Worm (Caenorhabditis elegans): ENCODE measurements around the gene K08C7.1.

The K08C7.1 gene

ce11 chrIV:10617099-10617498 lies 39.5 kb upstream of the K08C7.1 start:
- no peak for TF ChIP-seq flh-1 (GFP tag; optimal IDR thresholded peaks at IDR 0.05)
- TF ChIP-seq mep-1 (tag; optimal IDR thresholded peaks at IDR 0.05) = no peak
- TF ChIP-seq sptf-1 (tag; optimal IDR thresholded peaks at IDR 0.05) = no peak
- no peak for TF ChIP-seq mls-2 (tag; optimal IDR thresholded peaks at IDR 0.05)
- no peak for TF ChIP-seq blmp-1 (tag; optimal IDR thresholded peaks at IDR 0.05)
- TF ChIP-seq ceh-43 (GFP tag; optimal IDR thresholded peaks at IDR 0.05) = no peak
- TF ChIP-seq ces-1 (GFP tag; optimal IDR thresholded peaks at IDR 0.05) = no peak
- no peak for TF ChIP-seq mab-5 (tag; optimal IDR thresholded peaks at IDR 0.05)
- no peak for TF ChIP-seq nhr-2 (tag; optimal IDR thresholded peaks at IDR 0.05)
- TF ChIP-seq cnd-1 (tag; optimal IDR thresholded peaks at IDR 0.05) = no peak
- no peak for TF ChIP-seq bed-3 (GFP tag; optimal IDR thresholded peaks at IDR 0.05)
- TF ChIP-seq ham-2 (GFP tag; optimal IDR thresholded peaks at IDR 0.05) = no peak
- no peak for TF ChIP-seq ceh-39 (tag; optimal IDR thresholded peaks at IDR 0.05)
- TF ChIP-seq snpc-4 (tag; optimal IDR thresholded peaks at IDR 0.05) = no peak
- no peak for TF ChIP-seq tbx-8 (GFP tag; optimal IDR thresholded peaks at IDR 0.05)

ce11 chrIV:10620811-10621210 lies 35.8 kb upstream of the K08C7.1 start, which contains the start of gene R09H10.7:
Gene R09H10.7 (plus strand): TSS chrIV:10621111.
- TF ChIP-seq ces-1 (GFP tag; optimal IDR thresholded peaks at IDR 0.05) = no peak

ce11 chrIV:10628724-10629123 lies 27.9 kb upstream of the K08C7.1 start, which contains the start of gene R09H10.5:
Gene R09H10.5 (minus strand): TSS chrIV:10628829.
- no peak for TF ChIP-seq mab-5 (tag; optimal IDR thresholded peaks at IDR 0.05)
- no peak for TF ChIP-seq unc-120 (tag; optimal IDR thresholded peaks at IDR 0.05; ENCODE audit: poor library complexity, severe bottlenecking)
- no peak for TF ChIP-seq ztf-11 (tag; optimal IDR thresholded peaks at IDR 0.05)
- TF ChIP-seq nhr-28 (tag; optimal IDR thresholded peaks at IDR 0.05) = no peak
- TF ChIP-seq M03D4.4 (tag; optimal IDR thresholded peaks at IDR 0.05) = no peak
- TF ChIP-seq nhr-2 (tag; optimal IDR thresholded peaks at IDR 0.05) = no peak
- TF ChIP-seq tbx-8 (GFP tag; optimal IDR thresholded peaks at IDR 0.05) = no peak
- TF ChIP-seq sem-2 (GFP tag; optimal IDR thresholded peaks at IDR 0.05) = no peak
- TF ChIP-seq ham-2 (GFP tag; optimal IDR thresholded peaks at IDR 0.05) = no peak
- no peak for TF ChIP-seq cnd-1 (tag; optimal IDR thresholded peaks at IDR 0.05)
- no peak for TF ChIP-seq drap-1 (GFP tag; optimal IDR thresholded peaks at IDR 0.05)

- TF ChIP-seq ceh-83 (GFP tag; optimal IDR thresholded peaks at IDR 0.05) = no peak
- TF ChIP-seq ztf-11 (tag; optimal IDR thresholded peaks at IDR 0.05) = no peak
- TF ChIP-seq zip-8 (tag; optimal IDR thresholded peaks at IDR 0.05) = no peak
- no peak for TF ChIP-seq ham-2 (GFP tag; optimal IDR thresholded peaks at IDR 0.05)
- no peak for TF ChIP-seq nhr-28 (tag; optimal IDR thresholded peaks at IDR 0.05)
- no peak for TF ChIP-seq lsy-2 (tag; optimal IDR thresholded peaks at IDR 0.05)
- no peak for TF ChIP-seq mep-1 (tag; optimal IDR thresholded peaks at IDR 0.05)
- no peak for TF ChIP-seq pha-4 (tag; optimal IDR thresholded peaks at IDR 0.05)
- TF ChIP-seq nhr-2 (tag; optimal IDR thresholded peaks at IDR 0.05) = no peak
- TF ChIP-seq sptf-1 (tag; optimal IDR thresholded peaks at IDR 0.05) = no peak
- TF ChIP-seq ces-1 (GFP tag; optimal IDR thresholded peaks at IDR 0.05) = no peak
- no peak for TF ChIP-seq blmp-1 (tag; optimal IDR thresholded peaks at IDR 0.05)
- no peak for TF ChIP-seq bed-3 (GFP tag; optimal IDR thresholded peaks at IDR 0.05)
- no peak for TF ChIP-seq unc-62 (GFP tag; optimal IDR thresholded peaks at IDR 0.05)
These were observed 25.6 kb upstream of the K08C7.1 start, which contains the start of gene F56C4.4 for ce11 chrIV:10630953-10631554. Gene F56C4.4 (minus strand): TSS chrIV:10631267.

- TF ChIP-seq unc-39 (tag; optimal IDR thresholded peaks at IDR 0.05) = no peak
- TF ChIP-seq blmp-1 (tag; optimal IDR thresholded peaks at IDR 0.05) = no peak
- TF ChIP-seq tbx-8 (GFP tag; optimal IDR thresholded peaks at IDR 0.05) = no peak
- no peak for TF ChIP-seq mls-2 (tag; optimal IDR thresholded peaks at IDR 0.05)
- TF ChIP-seq zip-8 (tag; optimal IDR thresholded peaks at IDR 0.05) = no peak
- no peak for TF ChIP-seq sptf-1 (tag; optimal IDR thresholded peaks at IDR 0.05)
- no peak for TF ChIP-seq unc-120 (tag; optimal IDR thresholded peaks at IDR 0.05; ENCODE audit: poor library complexity, severe bottlenecking)
- no peak for TF ChIP-seq bed-3 (GFP tag; optimal IDR thresholded peaks at IDR 0.05)
- no peak for TF ChIP-seq lin-32 (GFP tag; optimal IDR thresholded peaks at IDR 0.05)
- TF ChIP-seq nhr-28 (tag; optimal IDR thresholded peaks at IDR 0.05) = no peak
- no peak for TF ChIP-seq cnd-1 (tag; optimal IDR thresholded peaks at IDR 0.05)
- TF ChIP-seq flh-1 (GFP tag; optimal IDR thresholded peaks at IDR 0.05) = no peak
- no peak for TF ChIP-seq nhr-12 (tag; optimal IDR thresholded peaks at IDR 0.05)
- no peak for TF ChIP-seq mab-5 (tag; optimal IDR thresholded peaks at IDR 0.05)
- TF ChIP-seq sem-2 (GFP tag; optimal IDR thresholded peaks at IDR 0.05) = no peak
- no peak for TF ChIP-seq hlh-1 (tag; optimal IDR thresholded peaks at IDR 0.05)
- no peak for TF ChIP-seq drap-1 (GFP tag; optimal IDR thresholded peaks at IDR 0.05)
These were observed 20.0 kb upstream of the K08C7.1 start, which contains the start of gene F56C4.1 for ce11 chrIV:10636649-10637048. Gene F56C4.1 (plus strand): TSS chrIV:10636949.

Data from whole organism, mixed stage, embryonic.